Worm (Caenorhabditis elegans) whole organism, young adult: ENCODE data around the gene B0507.8.

Experiments
- C17E4.6 ChIP-seq: fragments of 200-800 bp; sonication (Bioruptor generic); IDR thresholded peaks from 2 replicates; pipeline ENCODE4 v1.3.6; 2022; ENCODE audit warnings: missing genetic modification reagents, missing genetic modification characterization, missing compliant biosample characterization
- K12H6.12 ChIP-seq: fragments of 200-800 bp; sonication (Bioruptor generic); optimal IDR thresholded peaks from 2 replicates; lab custom pipeline; 2018; ENCODE audit warnings: mild to moderate bottlenecking, missing genetic modification characterization, missing compliant biosample characterization
- ama-1 ChIP-seq, 3 experiments: fragments of 150-350 bp in 1 of 3; sonication (generic microtip) in 2 of 3; optimal IDR thresholded peaks; 2 replicates each; lab custom pipeline; 2014 to 2018; ENCODE audit warnings: missing biosample characterization in 2 of 3, missing genetic modification characterization in 2 of 3, missing genetic modification reagents in 2 of 3
- ceh-79 ChIP-seq: sonication (generic microtip); optimal IDR thresholded peaks from 2 replicates; lab custom pipeline; 2017; ENCODE audit warnings: mild to moderate bottlenecking, missing genetic modification characterization, missing compliant biosample characterization

ce11 chrV:8730991-8731390 is 31.8 kb downstream of the B0507.8 start:
- TF ChIP-seq ama-1 (optimal IDR thresholded peaks at IDR 0.05; lab: Kevin White, UChicago) (no peak), ama-1 (GFP tag; optimal IDR thresholded peaks at IDR 0.05; lab: Kevin White, UChicago) (no peak), ceh-79 (tag; lab: Kevin White, UChicago) (no peak), K12H6.12 (tag; lab: Kevin White, UChicago) (no peak), C17E4.6 (GFP tag; lab: Robert Waterston, UW) (no peak)
